Fruit fly (Drosophila melanogaster): ENCODE measurements around the gene CG13310.

CG13310 gene

DNA sequence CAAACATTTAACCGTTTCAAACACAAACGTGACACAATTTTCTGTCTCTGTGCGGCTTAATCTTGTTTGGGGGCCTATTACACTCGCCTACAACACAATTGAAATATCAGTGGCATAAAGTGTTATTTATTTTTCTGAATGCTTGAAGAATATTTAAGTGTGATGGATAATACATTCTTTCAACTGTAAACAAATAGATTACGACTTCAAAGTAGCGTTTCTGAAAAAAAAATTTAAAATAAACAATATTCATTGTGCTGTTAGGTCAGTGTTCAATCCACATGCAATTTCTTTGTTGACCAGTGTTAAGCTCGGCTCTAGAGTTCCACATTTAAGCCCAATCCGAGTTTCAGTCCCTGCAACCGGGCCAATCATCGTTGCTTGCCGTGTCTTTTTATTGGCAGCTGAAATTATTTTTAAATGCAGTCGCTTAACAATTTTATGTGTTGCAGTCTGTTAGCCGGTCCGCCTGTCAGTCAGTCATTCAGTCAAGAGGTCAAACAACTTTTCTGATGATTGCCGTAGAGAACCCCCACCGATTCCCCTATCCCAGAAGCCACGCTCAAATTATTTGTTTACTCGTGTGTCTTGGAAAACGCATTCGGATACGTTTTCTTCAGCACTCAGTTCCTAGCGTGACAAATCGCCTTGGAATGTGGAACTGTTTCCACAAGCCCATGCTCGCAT is 27.2 kb downstream of the CG13310 start (continued):
- TF ChIP-seq CG11456 (GFP tag; IDR thresholded peaks at IDR 0.05) (0 out of 3 replicates have a peak, but pooled peaks have one; percentile 42), Dbx (GFP tag; IDR thresholded peaks at IDR 0.05) (no peak), chn (GFP tag; optimal IDR thresholded peaks at IDR 0.05) (peak; percentile 0), B-H1 (GFP tag; IDR thresholded peaks at IDR 0.05) (peak; percentile 43), Eip74EF (GFP tag; optimal IDR thresholded peaks at IDR 0.05) (peak in 1 of 2 experiments; percentile 77), knrl (GFP tag; IDR thresholded peaks at IDR 0.05; ENCODE audit: partially characterized antibody) (0 out of 3 replicates have a peak, but pooled peaks have one; percentile 7), gsb-n (tag; optimal IDR thresholded peaks at IDR 0.05) (peak; percentile 80), CG30403 (GFP tag; optimal IDR thresholded peaks at IDR 0.05) (peak; percentile 71), CG8089 (GFP tag; optimal IDR thresholded peaks at IDR 0.05) (peak; percentile 59), dm (GFP tag; optimal IDR thresholded peaks at IDR 0.05) (peak; percentile 30), cas (GFP tag; IDR thresholded peaks at IDR 0.05) (no peak), zfh2 (GFP tag; optimal IDR thresholded peaks at IDR 0.05) (no peak), CG10654 (GFP tag; optimal IDR thresholded peaks at IDR 0.05) (peak; percentile 51), shn (GFP tag; optimal IDR thresholded peaks at IDR 0.05) (peak; percentile 24), sqz (GFP tag; optimal IDR thresholded peaks at IDR 0.05) (peak; percentile 57), CG31388 (GFP tag; optimal IDR thresholded peaks at IDR 0.05) (no peak), Tbp (GFP tag; optimal IDR thresholded peaks at IDR 0.05) (no peak), scrt (GFP tag; optimal IDR thresholded peaks at IDR 0.05) (peak; percentile 34), zen (tag; optimal IDR thresholded peaks at IDR 0.05) (no peak), nerfin-2 (GFP tag; IDR thresholded peaks at IDR 0.05; ENCODE audit: partially characterized antibody) (no peak), pzg (GFP tag; optimal IDR thresholded peaks at IDR 0.05) (no peak), pum (GFP tag; optimal IDR thresholded peaks at IDR 0.05) (no peak), Trl (optimal IDR thresholded peaks at IDR 0.05) (no peak), Trl (GFP tag; optimal IDR thresholded peaks at IDR 0.05) (peak; percentile 7), amos (GFP tag; IDR thresholded peaks at IDR 0.05; ENCODE audit: partially characterized antibody) (no peak), D19B (GFP tag; optimal IDR thresholded peaks at IDR 0.05) (no peak), Nf-YB (GFP tag; optimal IDR thresholded peaks at IDR 0.05) (peak; percentile 70), yki (optimal IDR thresholded peaks at IDR 0.05) (no peak), ERR (GFP tag; optimal IDR thresholded peaks at IDR 0.05) (peak; percentile 3), CG17385 (GFP tag; optimal IDR thresholded peaks at IDR 0.05) (peak; percentile 71), bab2 (GFP tag; optimal IDR thresholded peaks at IDR 0.05) (peak; percentile 45), CG2875 (GFP tag; optimal IDR thresholded peaks at IDR 0.05) (peak; percentile 71), gfzf (GFP tag; optimal IDR thresholded peaks at IDR 0.05) (no peak), CG11504 (tag; optimal IDR thresholded peaks at IDR 0.05) (peak; percentile 79), salm (tag; optimal IDR thresholded peaks at IDR 0.05) (peak; percentile 41), CG10147 (GFP tag; optimal IDR thresholded peaks at IDR 0.05) (peak; percentile 32), CG17359 (tag; optimal IDR thresholded peaks at IDR 0.05) (peak; percentile 79), sna (GFP tag; IDR thresholded peaks at IDR 0.05; ENCODE audit: partially characterized antibody) (no peak), CG7786 (GFP tag; optimal IDR thresholded peaks at IDR 0.05) (peak; percentile 38), Neu2 (GFP tag; optimal IDR thresholded peaks at IDR 0.05; ENCODE audit: borderline replicate concordance) (no peak), CG6854 (GFP tag; optimal IDR thresholded peaks at IDR 0.05) (peak; percentile 19), Lpt (GFP tag; optimal IDR thresholded peaks at IDR 0.05) (no peak), E2f2 (GFP tag; IDR thresholded peaks at IDR 0.05) (peak; percentile 63; the same call in 1 of the 2 replicates), HLH4C (GFP tag; IDR thresholded peaks at IDR 0.05; ENCODE audit: partially characterized antibody) (no peak), CG9797 (GFP tag; optimal IDR thresholded peaks at IDR 0.05) (no peak), CG16779 (GFP tag; IDR thresholded peaks at IDR 0.05) (no peak), eve (GFP tag; optimal IDR thresholded peaks at IDR 0.05) (peak in 1 of 2 experiments; percentile 96), tx (GFP tag; optimal IDR thresholded peaks at IDR 0.05) (no peak), Fer1 (GFP tag; optimal IDR thresholded peaks at IDR 0.05) (no peak), C15 (GFP tag; IDR thresholded peaks at IDR 0.05) (0 out of 3 replicates have a peak, but pooled peaks have one; percentile 15)

Measured in whole organism, embryonic.